Fruit fly (Drosophila melanogaster) S2 (cell line): ENCODE measurements around the gene CanB.

Experiments used
- CG8478 ChIP-seq: fragments of >200 bp; optimal IDR thresholded peaks from 2 replicates; lab custom pipeline; 2018
- CTCF ChIP-seq, 2 experiments: fragments of >200 bp; optimal IDR thresholded peaks; 2 replicates each; lab custom pipeline; 2018

- no peak for TF ChIP-seq CG8478 (lab: Kevin White, UChicago)
- TF ChIP-seq CTCF (optimal IDR thresholded peaks at IDR 0.05; lab: Kevin White, UChicago), result no peak
Measured at dm6 chrX:5337316-5337715, 5.0 kb downstream of the CanB start.
